Worm (Caenorhabditis elegans) whole organism, L4/young adult: ENCODE results near the gene ceh-36.

Source experiments
- W03F9.2 ChIP-seq: fragments of 150-350 bp; optimal IDR thresholded peaks from 2 replicates; lab custom pipeline; 2014; ENCODE audit warnings: missing biosample characterization, missing genetic modification characterization
- dao-5 ChIP-seq: sonication (generic microtip); optimal IDR thresholded peaks from 2 replicates; lab custom pipeline; 2016; ENCODE audit warnings: missing genotype, missing genetic modification characterization, moderate library complexity, missing compliant biosample characterization
- him-1 ChIP-seq: sonication (generic microtip); optimal IDR thresholded peaks from 2 replicates; lab custom pipeline; 2016; ENCODE audit warnings: missing genotype, missing genetic modification reagents, missing genetic modification characterization, missing compliant biosample characterization

Gene ceh-36

ce11 chrX:14141896-14142392 lies 44.4 kb downstream of the ceh-36 start, which contains the start of gene ceh-89:
Gene ceh-89 (plus strand): TSS chrX:14141946.
- TF ChIP-seq dao-5 (tag; lab: Kevin White, UChicago) (no peak), him-1 (tag; lab: Kevin White, UChicago) (no peak), W03F9.2 (tag; lab: Kevin White, UChicago) (no peak)

ce11 chrX:14141344-14141841 lies 45.0 kb downstream of the ceh-36 start:
- no peak for TF ChIP-seq him-1 (tag; lab: Kevin White, UChicago)
- no peak for TF ChIP-seq W03F9.2 (tag; lab: Kevin White, UChicago)
- no peak for TF ChIP-seq dao-5 (tag; lab: Kevin White, UChicago)

ce11 chrX:14140040-14140439 lies 46.3 kb downstream of the ceh-36 start, which contains the start of gene nkat-1:
Gene nkat-1 (minus strand): TSS chrX:14140140.
- no peak for TF ChIP-seq W03F9.2 (tag; lab: Kevin White, UChicago)
- no peak for TF ChIP-seq him-1 (tag; lab: Kevin White, UChicago)
- no peak for TF ChIP-seq dao-5 (tag; lab: Kevin White, UChicago)

- peak; percentile 23 for TF ChIP-seq W03F9.2 (tag; lab: Kevin White, UChicago)
- TF ChIP-seq him-1 (tag; lab: Kevin White, UChicago), result no peak
Measured at ce11 chrX:14134883-14135282, 51.5 kb downstream of the ceh-36 start.

ce11 chrX:14134244-14134643 lies 52.1 kb downstream of the ceh-36 start, which contains the start of gene F28H6.8:
Gene F28H6.8 (minus strand): TSS chrX:14134344.
- TF ChIP-seq him-1 (tag; lab: Kevin White, UChicago), result no peak
- no peak for TF ChIP-seq W03F9.2 (tag; lab: Kevin White, UChicago)
- TF ChIP-seq dao-5 (tag; lab: Kevin White, UChicago), result no peak
